Worm (Caenorhabditis elegans) whole organism, L4/young adult: ENCODE data around the gene R05G6.3.

Source experiments
- W03F9.2 ChIP-seq: fragments of 150-350 bp; optimal IDR thresholded peaks from 2 replicates; lab custom pipeline; 2014; ENCODE audit warnings: missing biosample characterization, missing genetic modification characterization
- him-1 ChIP-seq: sonication (generic microtip); optimal IDR thresholded peaks from 2 replicates; lab custom pipeline; 2016; ENCODE audit warnings: missing genotype, missing genetic modification reagents, missing genetic modification characterization, missing compliant biosample characterization

- TF ChIP-seq W03F9.2 (tag; lab: Kevin White, UChicago), result no peak
- no peak for TF ChIP-seq him-1 (tag; lab: Kevin White, UChicago)
These were observed 9.0 kb upstream of the R05G6.3 start for ce11 chrIV:7507305-7507704.
